Worm (Caenorhabditis elegans): Measurements from ENCODE around the gene ncam-1.

- TF ChIP-seq aly-2 (tag; optimal IDR thresholded peaks at IDR 0.05) (no peak), ZK546.5 (tag; optimal IDR thresholded peaks at IDR 0.05) (no peak), elt-3 (tag; optimal IDR thresholded peaks at IDR 0.05) (no peak), nhr-6 (tag; optimal IDR thresholded peaks at IDR 0.05) (no peak), ama-1 (optimal IDR thresholded peaks at IDR 0.05) (no peak)
Observed at ce11 chrX:735572-735971, 43.9 kb downstream of the ncam-1 start, which contains the start of gene npr-19.
